Fruit fly (Drosophila melanogaster): ENCODE measurements around the gene CG11122.

DNA sequence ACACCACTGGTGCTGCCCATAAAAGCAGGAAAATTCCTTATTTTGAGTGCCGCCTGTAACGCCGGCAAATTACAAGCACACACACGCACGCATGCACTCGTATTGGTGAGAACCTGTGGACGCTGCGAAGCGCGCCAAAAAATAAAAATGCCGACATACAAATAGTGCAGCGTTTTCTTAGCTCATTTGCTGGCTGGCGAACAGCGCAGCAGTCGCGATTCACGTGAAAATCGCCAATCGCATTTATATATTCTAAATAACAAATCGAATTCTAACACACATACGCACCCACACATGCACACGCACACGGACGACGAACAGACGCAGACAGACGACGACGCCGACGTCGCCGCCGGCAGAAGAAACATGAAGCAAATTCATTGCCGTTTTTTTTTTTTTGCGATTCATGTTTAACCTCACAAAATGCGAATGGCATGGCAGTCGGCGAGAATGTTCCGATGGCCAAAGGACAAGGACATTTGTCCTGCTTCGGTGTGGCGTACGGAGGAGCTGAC, 23.1 kb upstream of the CG11122 start:
- no peak for TF ChIP-seq CG8478 (optimal IDR thresholded peaks at IDR 0.05)
- TF ChIP-seq pan (optimal IDR thresholded peaks at IDR 0.05): no peak
